Worm (Caenorhabditis elegans): ENCODE data around the gene Y116A8C.465.

The Y116A8C.465 gene

ce11 chrIV:17100628-17101338 is 35.7 kb downstream of the Y116A8C.465 start:
- no peak for TF ChIP-seq ctbp-1 (GFP tag; IDR thresholded peaks at IDR 0.05)
- peak in 1 of 2 experiments; percentile 70 for TF ChIP-seq hif-1 (tag; optimal IDR thresholded peaks at IDR 0.05)
- no peak for TF ChIP-seq nhr-237 (tag; optimal IDR thresholded peaks at IDR 0.05)
- TF ChIP-seq aha-1 (tag): peak; percentile 88
- TF ChIP-seq daf-16 (GFP tag; optimal IDR thresholded peaks at IDR 0.05): no peak
- TF ChIP-seq daf-16 (tag; optimal IDR thresholded peaks at IDR 0.05): peak; percentile 16
- TF ChIP-seq nhr-28 (tag; optimal IDR thresholded peaks at IDR 0.05): peak; percentile 4
- TF ChIP-seq nhr-48 (tag; optimal IDR thresholded peaks at IDR 0.05): no peak
- no peak for TF ChIP-seq ama-1 (optimal IDR thresholded peaks at IDR 0.05)
- no peak for TF ChIP-seq attf-4 (tag; optimal IDR thresholded peaks at IDR 0.05)
- TF ChIP-seq zag-1 (tag; optimal IDR thresholded peaks at IDR 0.05): no peak
- no peak for TF ChIP-seq mxl-3 (GFP tag; optimal IDR thresholded peaks at IDR 0.05)
- TF ChIP-seq T20F7.1 (GFP tag; optimal IDR thresholded peaks at IDR 0.05): no peak
- no peak for TF ChIP-seq nhr-6 (tag; optimal IDR thresholded peaks at IDR 0.05)
- TF ChIP-seq Y5F2A.4 (GFP tag; optimal IDR thresholded peaks at IDR 0.05): no peak
- TF ChIP-seq ceh-28 (tag; optimal IDR thresholded peaks at IDR 0.05): no peak
- TF ChIP-seq hlh-30 (tag; optimal IDR thresholded peaks at IDR 0.05; ENCODE audit: insufficient read depth): peak; percentile 30
- no peak for TF ChIP-seq Y75B8A.6 (GFP tag; IDR thresholded peaks at IDR 0.05)
- TF ChIP-seq lsy-2 (tag; optimal IDR thresholded peaks at IDR 0.05): no peak
- no peak for TF ChIP-seq Y48G9A.11 (GFP tag; IDR thresholded peaks at IDR 0.05)
- no peak for TF ChIP-seq dve-1 (tag; optimal IDR thresholded peaks at IDR 0.05; ENCODE audit: insufficient read depth)
- no peak for TF ChIP-seq ceh-82 (tag; optimal IDR thresholded peaks at IDR 0.05)
- TF ChIP-seq mxl-2 (GFP tag; conservative IDR thresholded peaks at IDR 0.05): no peak
- TF ChIP-seq mdl-1 (tag; optimal IDR thresholded peaks at IDR 0.05): no peak
- no peak for TF ChIP-seq zfp-2 (tag; optimal IDR thresholded peaks at IDR 0.05)
- no peak for TF ChIP-seq mes-2 (tag; optimal IDR thresholded peaks at IDR 0.05; ENCODE audit: poor library complexity, severe bottlenecking)
- no peak for TF ChIP-seq R02D3.7 (tag; optimal IDR thresholded peaks at IDR 0.05)
- TF ChIP-seq nhr-10 (tag; optimal IDR thresholded peaks at IDR 0.05): no peak
- TF ChIP-seq F37D6.2 (tag; optimal IDR thresholded peaks at IDR 0.05): no peak

DNA sequence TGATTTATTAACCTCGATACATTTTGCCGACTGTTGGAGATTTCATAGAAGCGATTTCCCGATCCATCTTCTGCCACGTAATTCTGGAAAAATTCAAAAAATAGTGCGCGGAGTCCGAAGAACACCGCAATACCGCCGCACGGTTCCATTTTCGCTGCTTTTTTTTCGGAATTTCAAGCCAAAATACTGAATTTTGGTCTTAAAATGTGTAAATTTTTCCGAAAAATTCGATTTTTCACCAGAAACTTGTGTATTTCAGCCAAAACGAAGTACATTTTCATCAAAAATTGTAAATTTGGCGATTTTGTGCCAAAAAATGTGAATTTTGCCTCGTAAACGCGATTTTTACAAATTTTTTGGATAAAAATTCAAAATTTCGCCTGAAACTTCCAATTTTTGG is 38.1 kb downstream of the Y116A8C.465 start:
- TF ChIP-seq unc-62 (GFP tag; optimal IDR thresholded peaks at IDR 0.05 in 1 of 2) (peak in 1 of 2 experiments; percentile 50), unc-62 (tag; optimal IDR thresholded peaks at IDR 0.05) (no peak), nhr-10 (tag; optimal IDR thresholded peaks at IDR 0.05) (no peak), aha-1 (tag) (peak; percentile 77)

DNA sequence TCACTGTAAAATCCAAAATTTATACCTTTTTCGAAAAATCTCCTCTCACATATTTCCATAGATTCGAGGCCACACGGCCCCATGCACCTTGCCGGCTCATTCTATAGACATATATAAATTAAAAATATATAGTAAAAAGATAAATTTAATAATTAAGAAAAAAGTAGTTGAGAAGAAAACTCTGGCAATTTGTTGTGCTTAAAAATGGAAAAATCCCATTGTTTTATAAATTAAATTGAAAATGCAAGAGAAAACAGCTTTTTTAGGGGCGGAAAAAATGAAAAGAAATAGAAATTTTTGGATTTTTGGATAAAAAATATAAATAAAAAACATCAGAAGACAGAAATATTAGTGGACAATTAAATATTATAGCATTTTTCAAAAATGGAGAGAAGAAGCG is 38.6 kb downstream of the Y116A8C.465 start, which contains the start of gene Y116A8C.30:
Y116A8C.30 (minus strand) TSS at position 101 of the 400 bp plus-strand sequence.
- TF ChIP-seq unc-39 (tag; optimal IDR thresholded peaks at IDR 0.05): no peak

- no peak for TF ChIP-seq pqm-1 (tag; optimal IDR thresholded peaks at IDR 0.05)
- no peak for TF ChIP-seq T26A8.4 (GFP tag; IDR thresholded peaks at IDR 0.05)
- TF ChIP-seq set-16 (GFP tag; IDR thresholded peaks at IDR 0.05): peak; percentile 78
- 0 out of 2 replicates have a peak, but pooled peaks have one; percentile 26 for TF ChIP-seq egl-43 (GFP tag; IDR thresholded peaks at IDR 0.05)
- TF ChIP-seq R02D3.7 (tag; optimal IDR thresholded peaks at IDR 0.05): no peak
- TF ChIP-seq dpl-1 (GFP tag; optimal IDR thresholded peaks at IDR 0.05): peak; percentile 5
Measured at ce11 chrIV:17104157-17104872, 39.3 kb downstream of the Y116A8C.465 start.
